Worm (Caenorhabditis elegans): ENCODE measurements around the gene BE10.1.
A peak's percentile ranks its signal among the peaks of the same experiment; 100 is the strongest.

BE10.1 gene

ce11 chrIII:12784854-12785253, 4.5 kb downstream of the BE10.1 start, which contains the start of gene lgc-37:
lgc-37 (plus strand) TSS chrIII:12785154.
- no peak for TF ChIP-seq daf-8 (GFP tag; IDR thresholded peaks at IDR 0.05)

- TF ChIP-seq dmd-9 (GFP tag; IDR thresholded peaks at IDR 0.05): no peak
- TF ChIP-seq mxl-3 (GFP tag; optimal IDR thresholded peaks at IDR 0.05): no peak
- no peak for TF ChIP-seq tra-1 (GFP tag; IDR thresholded peaks at IDR 0.05)
- peak; percentile 71 for TF ChIP-seq fkh-10 (GFP tag; optimal IDR thresholded peaks at IDR 0.05)
- TF ChIP-seq ama-1 (optimal IDR thresholded peaks at IDR 0.05): no peak
- TF ChIP-seq nhr-11 (tag; optimal IDR thresholded peaks at IDR 0.05): no peak
- no peak for TF ChIP-seq Y75B8A.6 (GFP tag; IDR thresholded peaks at IDR 0.05)
- TF ChIP-seq cey-2 (tag; optimal IDR thresholded peaks at IDR 0.05; ENCODE audit: borderline replicate concordance, insufficient read depth): no peak
These were observed 5.4 kb downstream of the BE10.1 start for ce11 chrIII:12783878-12784277.

- TF ChIP-seq mdl-1 (tag; optimal IDR thresholded peaks at IDR 0.05): no peak
- TF ChIP-seq mep-1 (tag; optimal IDR thresholded peaks at IDR 0.05): no peak
- TF ChIP-seq set-16 (GFP tag; IDR thresholded peaks at IDR 0.05): peak; percentile 77
- TF ChIP-seq nhr-111 (GFP tag; optimal IDR thresholded peaks at IDR 0.05): no peak
- TF ChIP-seq ZK546.5 (tag; optimal IDR thresholded peaks at IDR 0.05): no peak
- TF ChIP-seq lir-3 (tag; optimal IDR thresholded peaks at IDR 0.05): no peak
- TF ChIP-seq zag-1 (tag; optimal IDR thresholded peaks at IDR 0.05): no peak
- peak; percentile 10 for TF ChIP-seq aha-1 (tag)
- no peak for TF ChIP-seq sdz-12 (GFP tag; optimal IDR thresholded peaks at IDR 0.05)
- no peak for TF ChIP-seq dmd-6 (GFP tag; IDR thresholded peaks at IDR 0.05)
- no peak for TF ChIP-seq T20F7.1 (GFP tag; optimal IDR thresholded peaks at IDR 0.05)
- no peak for TF ChIP-seq spr-1 (tag; optimal IDR thresholded peaks at IDR 0.05)
These were observed 9.5 kb downstream of the BE10.1 start, which contains the start of gene gab-1 for ce11 chrIII:12779676-12780337. gab-1 (minus strand) TSS chrIII:12779726.

ce11 chrIII:12773753-12774152, 15.6 kb downstream of the BE10.1 start:
- TF ChIP-seq F49E8.2 (tag; optimal IDR thresholded peaks at IDR 0.05; ENCODE audit: borderline replicate concordance) (no peak), unc-62 (GFP tag; optimal IDR thresholded peaks at IDR 0.05 in 1 of 2) (peak in 1 of 2 experiments; percentile 56), unc-62 (tag; optimal IDR thresholded peaks at IDR 0.05) (no peak), F26F4.8 (GFP tag; conservative IDR thresholded peaks at IDR 0.05) (no peak), ceh-32 (tag; optimal IDR thresholded peaks at IDR 0.05; ENCODE audit: poor library complexity) (no peak), nhr-11 (tag; optimal IDR thresholded peaks at IDR 0.05) (no peak)

- TF ChIP-seq dpl-1 (GFP tag; optimal IDR thresholded peaks at IDR 0.05) (no peak), Y75B8A.6 (GFP tag; IDR thresholded peaks at IDR 0.05) (no peak), ZK337.2 (GFP tag; IDR thresholded peaks at IDR 0.05) (no peak), mdl-1 (tag; optimal IDR thresholded peaks at IDR 0.05) (no peak), fos-1 (tag; optimal IDR thresholded peaks at IDR 0.05) (no peak), zip-11 (GFP tag; IDR thresholded peaks at IDR 0.05) (no peak), duxl-1 (tag; optimal IDR thresholded peaks at IDR 0.05; ENCODE audit: poor library complexity) (no peak)
These were observed 25.1 kb downstream of the BE10.1 start, which contains the start of the genes irld-19 and irld-61 for ce11 chrIII:12764241-12764640. irld-19 (minus strand) TSS chrIII:12764341. irld-61 (plus strand) TSS chrIII:12764553.

ce11 chrIII:12757367-12757766, 32.0 kb downstream of the BE10.1 start, which contains the start of gene srw-9:
srw-9 (plus strand) TSS chrIII:12757667.
- TF ChIP-seq egl-43 (GFP tag; IDR thresholded peaks at IDR 0.05) (no peak), ZK546.5 (tag; optimal IDR thresholded peaks at IDR 0.05) (no peak), ceh-82 (tag; optimal IDR thresholded peaks at IDR 0.05) (no peak), fos-1 (tag; optimal IDR thresholded peaks at IDR 0.05) (no peak), attf-4 (tag; optimal IDR thresholded peaks at IDR 0.05) (no peak), nhr-76 (tag; optimal IDR thresholded peaks at IDR 0.05) (no peak), pqm-1 (tag; optimal IDR thresholded peaks at IDR 0.05) (no peak), lin-39 (tag; optimal IDR thresholded peaks at IDR 0.05) (no peak), ctbp-1 (GFP tag; IDR thresholded peaks at IDR 0.05) (no peak), ZK337.2 (GFP tag; IDR thresholded peaks at IDR 0.05) (no peak), nhr-41 (GFP tag; IDR thresholded peaks at IDR 0.05) (no peak), vab-7 (GFP tag; IDR thresholded peaks at IDR 0.05) (no peak), nhr-11 (tag; optimal IDR thresholded peaks at IDR 0.05) (no peak), mdt-29 (GFP tag; IDR thresholded peaks at IDR 0.05) (no peak), lir-3 (tag; optimal IDR thresholded peaks at IDR 0.05) (no peak), zfp-2 (tag; optimal IDR thresholded peaks at IDR 0.05) (no peak), F49E8.2 (tag; optimal IDR thresholded peaks at IDR 0.05; ENCODE audit: borderline replicate concordance) (no peak)

Data from whole organism, L4 larva.